Worm (Caenorhabditis elegans) whole organism, young adult: ENCODE measurements around the gene fbxa-84.

Experiments
- B0019.2 ChIP-seq: fragments of 200-800 bp; sonication (Bioruptor generic); conservative IDR thresholded peaks from 2 replicates; pipeline ENCODE4 v1.3.6; 2022; ENCODE audit warnings: missing genetic modification reagents, missing genetic modification characterization, missing compliant biosample characterization
- C17E4.6 ChIP-seq: fragments of 200-800 bp; sonication (Bioruptor generic); IDR thresholded peaks from 2 replicates; pipeline ENCODE4 v1.3.6; 2022; ENCODE audit warnings: missing genetic modification reagents, missing genetic modification characterization, missing compliant biosample characterization
- D2030.7 ChIP-seq: fragments of 200-800 bp; sonication (Bioruptor generic); IDR thresholded peaks from 2 replicates; pipeline ENCODE4 v1.3.6; 2022; ENCODE audit warnings: missing genetic modification reagents, missing genetic modification characterization, missing compliant biosample characterization
- F22D6.2 ChIP-seq: sonication (generic microtip); optimal IDR thresholded peaks from 2 replicates; lab custom pipeline; 2016; ENCODE audit warnings: mild to moderate bottlenecking, missing genetic modification characterization, missing compliant biosample characterization
- F33H1.4 ChIP-seq: fragments of 200-800 bp; sonication (Bioruptor generic); IDR thresholded peaks from 2 replicates; pipeline ENCODE4 v1.3.6; 2022; ENCODE audit warnings: missing genetic modification reagents, missing genetic modification characterization, missing compliant biosample characterization
- F39B2.1 ChIP-seq: fragments of 200-800 bp; sonication (Bioruptor generic); IDR thresholded peaks from 2 replicates; pipeline ENCODE4 v1.3.6; 2022; ENCODE audit warnings: missing genetic modification reagents, missing genetic modification characterization, missing compliant biosample characterization
- F49E8.2 ChIP-seq: sonication (generic microtip); optimal IDR thresholded peaks from 3 replicates; lab custom pipeline; 2017; ENCODE audit warnings: missing genetic modification characterization, mild to moderate bottlenecking, missing compliant biosample characterization, antibody characterized with exemption, moderate library complexity; ENCODE audit not compliant: insufficient read depth
- F52B5.7 ChIP-seq: sonication (generic microtip); optimal IDR thresholded peaks from 2 replicates; lab custom pipeline; 2016; ENCODE audit warnings: mild to moderate bottlenecking, missing genetic modification characterization, missing compliant biosample characterization
- F57C9.4 ChIP-seq: sonication (generic microtip); optimal IDR thresholded peaks from 2 replicates; lab custom pipeline; 2017; ENCODE audit warnings: mild to moderate bottlenecking, missing genetic modification characterization, missing compliant biosample characterization
- T26A5.8 ChIP-seq: sonication (generic microtip); optimal IDR thresholded peaks from 2 replicates; lab custom pipeline; 2016; ENCODE audit warnings: missing genetic modification characterization, missing compliant biosample characterization
- Y67H2A.10 ChIP-seq: fragments of 200-800 bp; sonication (Bioruptor generic); conservative IDR thresholded peaks from 2 replicates; pipeline ENCODE4 v1.3.6; 2022; ENCODE audit warnings: missing genetic modification reagents, missing genetic modification characterization, missing compliant biosample characterization
- ZK185.1 ChIP-seq: sonication (generic microtip); optimal IDR thresholded peaks from 2 replicates; lab custom pipeline; 2016; ENCODE audit warnings: mild to moderate bottlenecking, missing genetic modification characterization, missing compliant biosample characterization; ENCODE audit not compliant: poor library complexity, severe bottlenecking
- akir-1 ChIP-seq: fragments of 200-800 bp; sonication (Bioruptor generic); optimal IDR thresholded peaks from 2 replicates; lab custom pipeline; 2018; ENCODE audit warnings: mild to moderate bottlenecking, missing genetic modification characterization, moderate library complexity, missing compliant biosample characterization
- ama-1 ChIP-seq, 3 experiments: fragments of 150-350 bp in 1 of 3; sonication (generic microtip) in 2 of 3; optimal IDR thresholded peaks; 2 replicates each; lab custom pipeline; 2014 to 2018; ENCODE audit warnings: missing biosample characterization in 2 of 3, missing genetic modification characterization in 2 of 3, missing genetic modification reagents in 2 of 3
- atf-7 ChIP-seq: sonication (generic microtip); optimal IDR thresholded peaks from 2 replicates; lab custom pipeline; 2017; ENCODE audit warnings: mild to moderate bottlenecking, missing genetic modification characterization, missing compliant biosample characterization
- attf-6 ChIP-seq: fragments of 200-800 bp; sonication (Bioruptor generic); IDR thresholded peaks from 2 replicates; pipeline ENCODE4 v1.3.6; 2022; ENCODE audit warnings: missing genetic modification reagents, missing genetic modification characterization, missing compliant biosample characterization
- ceh-40 ChIP-seq: fragments of 200-800 bp; sonication (Bioruptor generic); IDR thresholded peaks from 2 replicates; pipeline ENCODE4 v1.3.6; 2022; ENCODE audit warnings: missing genetic modification characterization, missing compliant biosample characterization
- die-1 ChIP-seq: sonication (generic microtip); optimal IDR thresholded peaks from 2 replicates; lab custom pipeline; 2016; ENCODE audit warnings: missing genotype, mild to moderate bottlenecking, missing genetic modification characterization, missing compliant biosample characterization
- dox-1 ChIP-seq: fragments of 200-800 bp; sonication (Bioruptor generic); IDR thresholded peaks from 2 replicates; pipeline ENCODE4 v1.3.6; 2022; ENCODE audit warnings: missing genetic modification reagents, missing genetic modification characterization, missing compliant biosample characterization
- dpff-1 ChIP-seq: sonication (generic microtip); optimal IDR thresholded peaks from 2 replicates; lab custom pipeline; 2017; ENCODE audit warnings: mild to moderate bottlenecking, missing genetic modification characterization, missing compliant biosample characterization
- ekl-4 ChIP-seq: fragments of 200-800 bp; sonication (Bioruptor generic); IDR thresholded peaks from 2 replicates; pipeline ENCODE4 v1.3.6; 2022; ENCODE audit warnings: missing genetic modification reagents, missing genetic modification characterization, missing compliant biosample characterization
- fkh-3 ChIP-seq: sonication (generic microtip); optimal IDR thresholded peaks from 2 replicates; lab custom pipeline; 2016; ENCODE audit warnings: mild to moderate bottlenecking, missing genetic modification characterization, missing compliant biosample characterization
- hmg-1.2 ChIP-seq: fragments of 200-800 bp; sonication (Bioruptor generic); IDR thresholded peaks from 2 replicates; pipeline ENCODE4 v1.3.6; 2022; ENCODE audit warnings: missing genetic modification reagents, missing genetic modification characterization, missing compliant biosample characterization
- hmg-20 ChIP-seq: fragments of 200-800 bp; sonication (Bioruptor generic); IDR thresholded peaks from 2 replicates; pipeline ENCODE4 v1.3.6; 2022; ENCODE audit warnings: missing genetic modification reagents, missing genetic modification characterization, missing compliant biosample characterization
- hrde-1 ChIP-seq: sonication (generic microtip); optimal IDR thresholded peaks from 2 replicates; lab custom pipeline; 2016; ENCODE audit warnings: missing genetic modification characterization, mild to moderate bottlenecking, missing compliant biosample characterization, moderate library complexity, missing genotype, missing genetic modification reagents, borderline replicate concordance
- hsf-1 ChIP-seq: fragments of 200-800 bp; sonication (Bioruptor generic); IDR thresholded peaks from 2 replicates; pipeline ENCODE4 v1.3.6; 2022; ENCODE audit warnings: missing genetic modification reagents, missing genetic modification characterization, missing compliant biosample characterization
- lin-26 ChIP-seq: fragments of 200-800 bp; sonication (Bioruptor generic); IDR thresholded peaks from 2 replicates; pipeline ENCODE4 v1.3.6; 2022; ENCODE audit warnings: missing genetic modification reagents, missing genetic modification characterization, missing compliant biosample characterization
- lin-54 ChIP-seq: fragments of 200-800 bp; sonication (Bioruptor generic); optimal IDR thresholded peaks from 2 replicates; lab custom pipeline; 2018; ENCODE audit warnings: mild to moderate bottlenecking, missing genetic modification characterization, missing compliant biosample characterization
- lsl-1 ChIP-seq: fragments of 200-800 bp; sonication (Bioruptor generic); optimal IDR thresholded peaks from 2 replicates; lab custom pipeline; 2018; ENCODE audit warnings: mild to moderate bottlenecking, missing genetic modification characterization, moderate library complexity, missing compliant biosample characterization
- madf-10 ChIP-seq: sonication (generic microtip); optimal IDR thresholded peaks from 2 replicates; lab custom pipeline; 2016; ENCODE audit warnings: mild to moderate bottlenecking, missing genetic modification characterization, missing compliant biosample characterization
- madf-3 ChIP-seq: fragments of 200-800 bp; sonication (Bioruptor generic); IDR thresholded peaks from 2 replicates; pipeline ENCODE4 v1.3.6; 2022; ENCODE audit warnings: missing genetic modification reagents, missing genetic modification characterization, missing compliant biosample characterization
- madf-6 ChIP-seq: fragments of 200-800 bp; sonication (Bioruptor generic); IDR thresholded peaks from 2 replicates; pipeline ENCODE4 v1.3.6; 2022; ENCODE audit warnings: missing genetic modification reagents, missing genetic modification characterization, missing compliant biosample characterization
- mel-28 ChIP-seq: sonication (generic microtip); optimal IDR thresholded peaks from 2 replicates; lab custom pipeline; 2016; ENCODE audit warnings: borderline replicate concordance, mild to moderate bottlenecking, missing genetic modification characterization, missing compliant biosample characterization
- mes-4 ChIP-seq: sonication (generic microtip); optimal IDR thresholded peaks from 2 replicates; lab custom pipeline; 2016; ENCODE audit warnings: missing genotype, missing genetic modification characterization, missing compliant biosample characterization
- nfyb-1 ChIP-seq: fragments of 200-800 bp; sonication (Bioruptor generic); IDR thresholded peaks from 2 replicates; pipeline ENCODE4 v1.3.6; 2022; ENCODE audit warnings: missing genetic modification reagents, missing genetic modification characterization, missing compliant biosample characterization
- nhr-120 ChIP-seq: fragments of 200-800 bp; sonication (Bioruptor generic); IDR thresholded peaks from 2 replicates; pipeline ENCODE4 v1.3.6; 2022; ENCODE audit warnings: missing genetic modification characterization, missing compliant biosample characterization
- nhr-179 ChIP-seq: sonication (generic microtip); optimal IDR thresholded peaks from 2 replicates; lab custom pipeline; 2016; ENCODE audit warnings: mild to moderate bottlenecking, missing genetic modification characterization, missing compliant biosample characterization
- rpc-1 ChIP-seq, 2 experiments: fragments of 150-350 bp in 1 of 2; sonication (generic microtip) in 1 of 2; optimal IDR thresholded peaks; 2 replicates each; lab custom pipeline; 2014 to 2018; ENCODE audit warnings: missing biosample characterization in 1 of 2, missing genetic modification characterization in 1 of 2, missing genetic modification reagents in 1 of 2, missing genotype in 1 of 2
- sdz-38 ChIP-seq: sonication (generic microtip); optimal IDR thresholded peaks from 2 replicates; lab custom pipeline; 2016; ENCODE audit warnings: missing genotype, missing genetic modification characterization, missing compliant biosample characterization
- sea-2 ChIP-seq: fragments of 200-800 bp; sonication (Bioruptor generic); IDR thresholded peaks from 2 replicates; pipeline ENCODE4 v1.3.6; 2022; ENCODE audit warnings: missing genetic modification characterization, missing compliant biosample characterization
- snpc-1.3 ChIP-seq: sonication (generic microtip); optimal IDR thresholded peaks from 2 replicates; lab custom pipeline; 2017; ENCODE audit warnings: missing genetic modification characterization, mild to moderate bottlenecking, missing compliant biosample characterization, antibody characterized with exemption, moderate library complexity, missing genotype, missing genetic modification reagents; ENCODE audit not compliant: insufficient read depth
- snpc-4 ChIP-seq, 5 experiments: fragments of 150-350 bp in 1 of 5; sonication (generic microtip) in 4 of 5; optimal IDR thresholded peaks; 2 replicates each; lab custom pipeline; 2014 to 2018; ENCODE audit warnings: missing genetic modification characterization in 5 of 5, missing biosample characterization in 3 of 5, antibody characterized with exemption in 2 of 5, mild to moderate bottlenecking in 2 of 5, missing compliant biosample characterization in 2 of 5, missing genotype in 2 of 5, moderate library complexity in 2 of 5, missing genetic modification reagents in 1 of 5
- somi-1 ChIP-seq: fragments of 200-800 bp; sonication (Bioruptor generic); optimal IDR thresholded peaks from 2 replicates; lab custom pipeline; 2018; ENCODE audit warnings: mild to moderate bottlenecking, missing genetic modification characterization, missing compliant biosample characterization
- xnd-1 ChIP-seq: sonication (generic microtip); optimal IDR thresholded peaks from 2 replicates; lab custom pipeline; 2016; ENCODE audit warnings: missing genotype, missing genetic modification reagents, missing genetic modification characterization, missing compliant biosample characterization
- ztf-3 ChIP-seq: fragments of 200-800 bp; sonication (Bioruptor generic); optimal IDR thresholded peaks from 2 replicates; lab custom pipeline; 2018; ENCODE audit warnings: mild to moderate bottlenecking, missing genetic modification characterization, missing compliant biosample characterization

The fbxa-84 gene

DNA sequence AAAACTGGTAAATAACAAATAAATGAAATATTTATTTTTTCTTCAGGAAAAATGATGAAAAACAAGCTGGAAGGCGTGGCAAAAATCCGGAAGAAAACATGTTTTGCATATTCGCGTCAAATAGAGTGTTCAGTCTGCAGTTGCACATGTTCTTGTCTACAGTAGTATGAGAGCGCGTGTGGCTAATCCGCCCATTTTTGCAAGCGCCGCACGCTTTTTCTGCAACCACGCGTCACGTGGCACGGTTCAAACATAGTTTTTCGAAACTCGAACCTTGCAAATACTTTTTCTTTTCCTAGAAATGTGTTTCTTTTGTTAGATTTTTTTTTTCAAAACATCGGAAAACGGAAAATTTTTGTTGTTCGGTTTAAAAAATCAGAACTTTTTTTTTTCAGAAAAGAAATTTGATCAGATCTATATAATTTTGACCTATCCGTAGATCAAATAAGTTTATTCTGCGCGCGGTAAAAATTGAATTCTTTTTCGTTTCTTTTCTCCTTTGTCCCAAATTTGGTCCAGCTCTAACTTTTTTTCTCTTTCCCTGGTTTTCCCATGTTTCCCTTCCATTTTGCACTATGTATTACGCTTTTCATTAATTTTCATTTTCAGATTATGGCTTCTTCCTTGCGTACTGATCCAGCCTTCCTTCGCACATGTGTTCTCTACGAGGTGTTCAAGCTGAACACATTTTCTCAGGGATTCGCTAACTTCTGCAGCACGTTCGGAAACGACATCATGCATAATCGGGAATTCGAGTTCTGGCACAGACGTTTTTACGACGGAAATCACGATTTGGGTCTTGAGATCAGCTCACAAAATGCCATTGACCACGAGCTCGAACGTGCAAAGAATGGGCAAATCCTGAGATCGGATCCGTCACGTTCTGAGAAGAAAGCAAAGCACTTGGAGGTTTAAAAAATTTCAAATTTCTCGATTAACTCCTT is 2.1 kb downstream of the fbxa-84 start, which contains the start of gene Y75B12B.1 (continued):
- TF ChIP-seq F39B2.1 (no peak), C17E4.6 (GFP tag; lab: Robert Waterston, UW) (no peak), hsf-1 (peak; percentile 84), F22D6.2 (no peak), sea-2 (no peak), snpc-1.3 (peak; percentile 34), F49E8.2 (tag; lab: Kevin White, UChicago) (peak; percentile 71), ama-1 (optimal IDR thresholded peaks at IDR 0.05; lab: Kevin White, UChicago) (no peak), ama-1 (GFP tag; optimal IDR thresholded peaks at IDR 0.05; lab: Kevin White, UChicago) (no peak), nfyb-1 (GFP tag; lab: Robert Waterston, UW) (no peak), lin-54 (peak; percentile 67), B0019.2 (GFP tag; lab: Robert Waterston, UW) (no peak; the same call in 1 of the 2 replicates), Y67H2A.10 (GFP tag; lab: Robert Waterston, UW) (no peak), atf-7 (tag; lab: Kevin White, UChicago) (no peak), F33H1.4 (GFP tag; lab: Robert Waterston, UW) (peak; percentile 67), somi-1 (GFP tag; lab: Kevin White, UChicago) (no peak), snpc-4 (GFP tag; optimal IDR thresholded peaks at IDR 0.05; lab: Kevin White, UChicago) (no peak), snpc-4 (tag; optimal IDR thresholded peaks at IDR 0.05; lab: Kevin White, UChicago) (peak in 1 of 4 experiments; percentile 25), dox-1 (peak; percentile 68), mes-4 (tag; lab: Kevin White, UChicago) (no peak), F57C9.4 (no peak), ceh-40 (no peak), D2030.7 (GFP tag; lab: Robert Waterston, UW) (peak; percentile 89), die-1 (tag; lab: Kevin White, UChicago) (no peak), madf-6 (GFP tag; lab: Robert Waterston, UW) (peak; percentile 94), lin-26 (GFP tag; lab: Robert Waterston, UW) (no peak), hrde-1 (tag; lab: Kevin White, UChicago) (no peak), lsl-1 (GFP tag; lab: Kevin White, UChicago) (peak; percentile 96), ekl-4 (GFP tag; lab: Robert Waterston, UW) (0 out of 2 replicates have a peak, but pooled peaks have one; percentile 52), dpff-1 (tag; lab: Kevin White, UChicago) (no peak), fkh-3 (tag; lab: Kevin White, UChicago) (no peak), attf-6 (GFP tag; lab: Robert Waterston, UW) (no peak), mel-28 (tag; lab: Kevin White, UChicago) (no peak), rpc-1 (optimal IDR thresholded peaks at IDR 0.05; lab: Kevin White, UChicago) (no peak), rpc-1 (tag; optimal IDR thresholded peaks at IDR 0.05; lab: Kevin White, UChicago) (peak; percentile 10), madf-10 (tag; lab: Kevin White, UChicago) (no peak), ZK185.1 (tag; lab: Kevin White, UChicago) (no peak), sdz-38 (tag; lab: Kevin White, UChicago) (no peak), madf-3 (0 out of 2 replicates have a peak, but pooled peaks have one; percentile 24), hmg-20 (GFP tag; lab: Robert Waterston, UW) (no peak), nhr-179 (tag; lab: Kevin White, UChicago) (no peak), F52B5.7 (no peak), xnd-1 (peak; percentile 95), nhr-120 (no peak), akir-1 (no peak), T26A5.8 (tag; lab: Kevin White, UChicago) (no peak), ztf-3 (GFP tag; lab: Kevin White, UChicago) (no peak), hmg-1.2 (GFP tag; lab: Robert Waterston, UW) (peak; percentile 9; the same call in 1 of the 2 replicates)
